Fruit fly (Drosophila melanogaster) S2 (cell line): Measurements from ENCODE around the gene vib.

Experiments
- CG8478 ChIP-seq: fragments of >200 bp; optimal IDR thresholded peaks from 2 replicates; lab custom pipeline; 2018
- CTCF ChIP-seq, 2 experiments: fragments of >200 bp; optimal IDR thresholded peaks; 2 replicates each; lab custom pipeline; 2018

- TF ChIP-seq CG8478, result no peak
- TF ChIP-seq CTCF (optimal IDR thresholded peaks at IDR 0.05; lab: Kevin White, UChicago), result no peak
Measured at dm6 chr3R:19264789-19265188, 38.3 kb upstream of the vib start.
